Worm (Caenorhabditis elegans) whole organism, young adult: ENCODE results near the gene srsx-25.

Source experiments
- B0261.1 ChIP-seq: sonication (generic microtip); optimal IDR thresholded peaks from 2 replicates; lab custom pipeline; 2016; ENCODE audit warnings: mild to moderate bottlenecking, missing genetic modification characterization, moderate library complexity, missing compliant biosample characterization
- B0336.3 ChIP-seq: fragments of 200-800 bp; sonication (Bioruptor generic); IDR thresholded peaks from 2 replicates; pipeline ENCODE4 v1.3.6; 2022; ENCODE audit warnings: missing genetic modification characterization, missing compliant biosample characterization
- F10E7.11 ChIP-seq: sonication (generic microtip); optimal IDR thresholded peaks from 2 replicates; lab custom pipeline; 2017; ENCODE audit warnings: mild to moderate bottlenecking, missing genetic modification characterization, moderate library complexity, missing compliant biosample characterization
- F57A8.1 ChIP-seq: fragments of 200-800 bp; sonication (Bioruptor generic); optimal IDR thresholded peaks from 2 replicates; lab custom pipeline; 2018; ENCODE audit warnings: mild to moderate bottlenecking, missing genetic modification characterization, moderate library complexity, missing compliant biosample characterization
- K11D2.4 ChIP-seq: fragments of 200-800 bp; sonication (Bioruptor generic); IDR thresholded peaks from 2 replicates; pipeline ENCODE4 v1.3.6; 2022; ENCODE audit warnings: missing genetic modification reagents, missing genetic modification characterization, missing compliant biosample characterization
- K12H6.12 ChIP-seq: fragments of 200-800 bp; sonication (Bioruptor generic); optimal IDR thresholded peaks from 2 replicates; lab custom pipeline; 2018; ENCODE audit warnings: mild to moderate bottlenecking, missing genetic modification characterization, missing compliant biosample characterization
- Y53F4B.3 ChIP-seq: fragments of 200-800 bp; sonication (Bioruptor generic); IDR thresholded peaks from 2 replicates; pipeline ENCODE4 v1.3.6; 2022; ENCODE audit warnings: missing genetic modification reagents, missing genetic modification characterization, missing compliant biosample characterization
- Y56A3A.18 ChIP-seq: fragments of 200-800 bp; sonication (Bioruptor generic); IDR thresholded peaks from 2 replicates; pipeline ENCODE4 v1.3.6; 2022; ENCODE audit warnings: missing genetic modification reagents, missing genetic modification characterization, missing compliant biosample characterization
- Y67H2A.10 ChIP-seq: fragments of 200-800 bp; sonication (Bioruptor generic); conservative IDR thresholded peaks from 2 replicates; pipeline ENCODE4 v1.3.6; 2022; ENCODE audit warnings: missing genetic modification reagents, missing genetic modification characterization, missing compliant biosample characterization
- aptf-2 ChIP-seq: fragments of 200-800 bp; sonication (Bioruptor generic); conservative IDR thresholded peaks from 2 replicates; pipeline ENCODE4 v1.3.6; 2022; ENCODE audit warnings: missing genetic modification reagents, missing genetic modification characterization, missing compliant biosample characterization
- attf-5 ChIP-seq: fragments of 200-800 bp; sonication (Bioruptor generic); optimal IDR thresholded peaks from 2 replicates; lab custom pipeline; 2018; ENCODE audit warnings: mild to moderate bottlenecking, missing genetic modification characterization, missing compliant biosample characterization
- bed-1 ChIP-seq: fragments of 200-800 bp; sonication (Bioruptor generic); IDR thresholded peaks from 2 replicates; pipeline ENCODE4 v1.3.6; 2022; ENCODE audit warnings: missing genetic modification reagents, missing genetic modification characterization, missing compliant biosample characterization
- ceh-100 ChIP-seq: fragments of 200-800 bp; sonication (Bioruptor generic); IDR thresholded peaks from 2 replicates; pipeline ENCODE4 v1.3.6; 2022; ENCODE audit warnings: missing genetic modification reagents, missing genetic modification characterization, missing compliant biosample characterization
- ceh-27 ChIP-seq: fragments of 200-800 bp; sonication (Bioruptor generic); optimal IDR thresholded peaks from 2 replicates; lab custom pipeline; 2018; ENCODE audit warnings: mild to moderate bottlenecking, missing genetic modification characterization, moderate library complexity, missing compliant biosample characterization
- ceh-58 ChIP-seq: fragments of 200-800 bp; sonication (Bioruptor generic); IDR thresholded peaks from 2 replicates; pipeline ENCODE4 v1.3.6; 2022; ENCODE audit warnings: missing genetic modification characterization, missing compliant biosample characterization
- dpl-1 ChIP-seq: fragments of 150-350 bp; optimal IDR thresholded peaks from 2 replicates; lab custom pipeline; 2014; ENCODE audit warnings: missing biosample characterization, missing genetic modification reagents, missing genetic modification characterization
- gei-17 ChIP-seq: fragments of 200-800 bp; sonication (Bioruptor generic); optimal IDR thresholded peaks from 2 replicates; lab custom pipeline; 2018; ENCODE audit warnings: mild to moderate bottlenecking, missing genetic modification characterization, missing compliant biosample characterization
- hlh-12 ChIP-seq: sonication (generic microtip); optimal IDR thresholded peaks from 2 replicates; lab custom pipeline; 2016; ENCODE audit warnings: missing genetic modification characterization, missing compliant biosample characterization
- hlh-26 ChIP-seq: fragments of 200-800 bp; sonication (Bioruptor generic); conservative IDR thresholded peaks from 2 replicates; pipeline ENCODE4 v1.3.6; 2022; ENCODE audit warnings: missing genetic modification reagents, missing genetic modification characterization, missing compliant biosample characterization
- hmg-1.2 ChIP-seq: fragments of 200-800 bp; sonication (Bioruptor generic); IDR thresholded peaks from 2 replicates; pipeline ENCODE4 v1.3.6; 2022; ENCODE audit warnings: missing genetic modification reagents, missing genetic modification characterization, missing compliant biosample characterization
- let-526 ChIP-seq: fragments of 200-800 bp; sonication (Bioruptor generic); IDR thresholded peaks from 2 replicates; pipeline ENCODE4 v1.3.6; 2022; ENCODE audit warnings: missing genetic modification reagents, missing genetic modification characterization, missing compliant biosample characterization
- let-607 ChIP-seq, 2 experiments: fragments of 200-800 bp in 1 of 2; sonication (Bioruptor generic) in 1 of 2; sonication (generic microtip) in 1 of 2; optimal IDR thresholded peaks; 2 replicates each; lab custom pipeline; 2016 to 2018; ENCODE audit warnings: mild to moderate bottlenecking in 2 of 2, missing compliant biosample characterization in 2 of 2, missing genetic modification characterization in 2 of 2, moderate library complexity in 2 of 2, missing genotype in 1 of 2
- lin-40 ChIP-seq: sonication (generic microtip); optimal IDR thresholded peaks from 2 replicates; lab custom pipeline; 2016; ENCODE audit warnings: missing genetic modification characterization, mild to moderate bottlenecking, missing compliant biosample characterization, missing genotype, missing genetic modification reagents
- madf-6 ChIP-seq: fragments of 200-800 bp; sonication (Bioruptor generic); IDR thresholded peaks from 2 replicates; pipeline ENCODE4 v1.3.6; 2022; ENCODE audit warnings: missing genetic modification reagents, missing genetic modification characterization, missing compliant biosample characterization
- mcd-1 ChIP-seq: fragments of 200-800 bp; sonication (Bioruptor generic); IDR thresholded peaks from 2 replicates; pipeline ENCODE4 v1.3.6; 2022; ENCODE audit warnings: missing genetic modification reagents, missing genetic modification characterization, missing compliant biosample characterization
- nhr-120 ChIP-seq: fragments of 200-800 bp; sonication (Bioruptor generic); IDR thresholded peaks from 2 replicates; pipeline ENCODE4 v1.3.6; 2022; ENCODE audit warnings: missing genetic modification characterization, missing compliant biosample characterization
- nhr-80 ChIP-seq: sonication (generic microtip); optimal IDR thresholded peaks from 2 replicates; lab custom pipeline; 2016; ENCODE audit warnings: missing genetic modification characterization, missing compliant biosample characterization
- nhr-90 ChIP-seq: sonication (generic microtip); optimal IDR thresholded peaks from 2 replicates; lab custom pipeline; 2016; ENCODE audit warnings: missing genotype, mild to moderate bottlenecking, missing genetic modification characterization, missing compliant biosample characterization
- pha-4 ChIP-seq: fragments of 150-350 bp; sonication (generic microtip); optimal IDR thresholded peaks from 2 replicates; lab custom pipeline; 2014; ENCODE audit warnings: missing biosample characterization, missing genetic modification reagents, missing genetic modification characterization
- rcor-1 ChIP-seq: fragments of 200-800 bp; sonication (Bioruptor generic); IDR thresholded peaks from 2 replicates; pipeline ENCODE4 v1.3.6; 2022; ENCODE audit warnings: missing genetic modification reagents, missing genetic modification characterization, missing compliant biosample characterization
- sea-2 ChIP-seq: fragments of 200-800 bp; sonication (Bioruptor generic); IDR thresholded peaks from 2 replicates; pipeline ENCODE4 v1.3.6; 2022; ENCODE audit warnings: missing genetic modification characterization, missing compliant biosample characterization
- snpc-1.3 ChIP-seq: sonication (generic microtip); optimal IDR thresholded peaks from 2 replicates; lab custom pipeline; 2017; ENCODE audit warnings: missing genetic modification characterization, mild to moderate bottlenecking, missing compliant biosample characterization, antibody characterized with exemption, moderate library complexity, missing genotype, missing genetic modification reagents; ENCODE audit not compliant: insufficient read depth
- somi-1 ChIP-seq: fragments of 200-800 bp; sonication (Bioruptor generic); optimal IDR thresholded peaks from 2 replicates; lab custom pipeline; 2018; ENCODE audit warnings: mild to moderate bottlenecking, missing genetic modification characterization, missing compliant biosample characterization
- unc-62 ChIP-seq: fragments of 150-350 bp; optimal IDR thresholded peaks from 2 replicates; lab custom pipeline; 2014; ENCODE audit warnings: missing biosample characterization, missing genetic modification reagents, missing genetic modification characterization
- zim-3 ChIP-seq: sonication (generic microtip); optimal IDR thresholded peaks from 2 replicates; lab custom pipeline; 2017; ENCODE audit warnings: mild to moderate bottlenecking, missing genetic modification characterization, moderate library complexity, missing compliant biosample characterization
- ztf-25 ChIP-seq: fragments of 200-800 bp; sonication (Bioruptor generic); IDR thresholded peaks from 2 replicates; pipeline ENCODE4 v1.3.6; 2022; ENCODE audit warnings: missing genetic modification reagents, missing genetic modification characterization, missing compliant biosample characterization
- ztf-28 ChIP-seq: fragments of 200-800 bp; sonication (Bioruptor generic); IDR thresholded peaks from 2 replicates; pipeline ENCODE4 v1.3.6; 2022; ENCODE audit warnings: missing genetic modification reagents, missing genetic modification characterization, missing compliant biosample characterization
- ztf-3 ChIP-seq: fragments of 200-800 bp; sonication (Bioruptor generic); optimal IDR thresholded peaks from 2 replicates; lab custom pipeline; 2018; ENCODE audit warnings: mild to moderate bottlenecking, missing genetic modification characterization, missing compliant biosample characterization

Gene srsx-25

ce11 chrIV:13322429-13322828, 42.5 kb upstream of the srsx-25 start (continued):
- TF ChIP-seq somi-1 (GFP tag; lab: Kevin White, UChicago), result peak; percentile 41
- peak; percentile 77 for TF ChIP-seq attf-5
- peak; percentile 57; the same call in 1 of the 2 replicates for TF ChIP-seq mcd-1 (GFP tag; lab: Robert Waterston, UW)
- TF ChIP-seq lin-40 (tag; lab: Kevin White, UChicago), result peak; percentile 81
- no peak for TF ChIP-seq bed-1 (GFP tag; lab: Robert Waterston, UW)
- no peak for TF ChIP-seq nhr-90 (tag; lab: Kevin White, UChicago)
- no peak for TF ChIP-seq rcor-1 (GFP tag; lab: Robert Waterston, UW)
- no peak for TF ChIP-seq ztf-28
- peak; percentile 81 for TF ChIP-seq hmg-1.2 (GFP tag; lab: Robert Waterston, UW)
- no peak for TF ChIP-seq nhr-120 (GFP tag; lab: Robert Waterston, UW)
- TF ChIP-seq hlh-12 (tag; lab: Kevin White, UChicago), result no peak
- peak; percentile 24 for TF ChIP-seq gei-17
- TF ChIP-seq ceh-100 (GFP tag; lab: Robert Waterston, UW), result no peak
- TF ChIP-seq K11D2.4, result 0 out of 2 replicates have a peak, but pooled peaks have one; percentile 53
- no peak for TF ChIP-seq ceh-58 (GFP tag; lab: Robert Waterston, UW)
- TF ChIP-seq Y67H2A.10 (GFP tag; lab: Robert Waterston, UW), result no peak
- peak; percentile 52; the same call in 1 of the 2 replicates for TF ChIP-seq Y56A3A.18 (GFP tag; lab: Robert Waterston, UW)
- TF ChIP-seq ztf-3 (GFP tag; lab: Kevin White, UChicago), result no peak
- TF ChIP-seq zim-3, result no peak
- TF ChIP-seq hlh-26, result no peak
- no peak for TF ChIP-seq F57A8.1 (GFP tag; lab: Kevin White, UChicago)
- peak; percentile 21 for TF ChIP-seq ceh-27 (GFP tag; lab: Kevin White, UChicago)
- TF ChIP-seq snpc-1.3 (tag; lab: Kevin White, UChicago), result no peak
- TF ChIP-seq K12H6.12 (tag; lab: Kevin White, UChicago), result no peak
- TF ChIP-seq F10E7.11, result no peak
- TF ChIP-seq aptf-2 (GFP tag; lab: Robert Waterston, UW), result no peak
- TF ChIP-seq B0261.1 (tag; lab: Kevin White, UChicago), result no peak
- TF ChIP-seq B0336.3 (GFP tag; lab: Robert Waterston, UW), result peak; percentile 79
- no peak for TF ChIP-seq madf-6 (GFP tag; lab: Robert Waterston, UW)

- TF ChIP-seq sea-2 (GFP tag; lab: Robert Waterston, UW), result no peak
- no peak for TF ChIP-seq B0261.1 (tag; lab: Kevin White, UChicago)
- TF ChIP-seq dpl-1 (GFP tag; lab: Kevin White, UChicago), result no peak
- no peak for TF ChIP-seq Y53F4B.3
- peak; percentile 2 for TF ChIP-seq zim-3
- no peak for TF ChIP-seq let-526 (GFP tag; lab: Robert Waterston, UW)
Measured at ce11 chrIV:13323823-13324359, 41.1 kb upstream of the srsx-25 start, which contains the start of gene fat-2. Gene fat-2 (plus strand): TSS chrIV:13323873.

- TF ChIP-seq ztf-25 (GFP tag; lab: Robert Waterston, UW), result no peak
- peak; percentile 91 for TF ChIP-seq nhr-80 (tag; lab: Kevin White, UChicago)
- peak; percentile 84 for TF ChIP-seq unc-62 (GFP tag; lab: Kevin White, UChicago)
- no peak for TF ChIP-seq B0336.3 (GFP tag; lab: Robert Waterston, UW)
- TF ChIP-seq F57A8.1 (GFP tag; lab: Kevin White, UChicago), result no peak
- peak; percentile 51 for TF ChIP-seq pha-4
- TF ChIP-seq let-607 (tag; optimal IDR thresholded peaks at IDR 0.05; lab: Kevin White, UChicago), result peak in 1 of 2 experiments; percentile 24
Measured at ce11 chrIV:13327064-13327463, 37.9 kb upstream of the srsx-25 start.
